In the genomic region with DNA sequence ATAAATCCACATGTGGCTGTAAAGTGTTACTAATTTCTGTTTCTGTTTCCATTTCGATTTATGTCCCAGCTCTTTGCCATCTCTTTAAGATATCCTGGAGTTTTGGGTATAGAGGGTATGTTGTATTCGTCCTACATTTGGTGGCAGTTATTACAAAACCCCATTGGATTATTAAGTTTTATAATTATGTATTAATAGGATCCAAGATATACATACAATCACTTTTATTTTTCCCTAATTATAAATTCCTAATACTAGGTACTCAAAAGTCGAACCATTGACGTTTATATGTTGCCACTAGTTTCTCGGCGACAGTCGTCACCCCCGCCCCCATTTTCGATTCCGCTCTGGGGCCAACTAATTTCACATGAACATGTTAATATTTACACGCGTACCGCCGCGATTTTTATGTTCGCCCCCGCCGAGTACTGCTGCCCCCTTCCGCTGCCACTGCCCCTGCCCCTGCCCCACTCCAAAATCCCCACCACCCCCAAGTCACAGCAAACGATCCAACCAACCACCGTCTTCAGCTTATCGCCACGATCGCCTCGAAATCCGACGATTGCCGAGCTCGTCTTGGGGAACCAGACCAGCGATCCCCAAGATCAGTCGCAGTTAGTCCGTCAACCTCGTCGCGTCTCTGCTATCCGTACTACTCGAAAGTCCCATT, we compare ENCODE assay signal across 1 fruit fly cellular context.
TF ChIP-seq lines count a peak whose summit lies in the region.

TSS of gene Sox100B (plus strand) at position 601 of the 670 bp plus-strand sequence.

TF ChIP-seq in whole organism, embryonic, 481 proteins besides CTCF, POLR2A, EP300 and RAD21 (continued from another document and continues in another):
- TF ChIP-seq luna (GFP tag; optimal IDR thresholded peaks at IDR 0.05; lab: Kevin White, UChicago) (no peak), nom (GFP tag; optimal IDR thresholded peaks at IDR 0.05; lab: Kevin White, UChicago) (no peak), dan (GFP tag; IDR thresholded peaks at IDR 0.05; lab: Robert Waterston, UW) (peak; percentile 74), CG15269 (tag; optimal IDR thresholded peaks at IDR 0.05; lab: Kevin White, UChicago) (peak; percentile 52), trh (GFP tag; optimal IDR thresholded peaks at IDR 0.05; lab: Kevin White, UChicago) (no peak), MESR4 (GFP tag; optimal IDR thresholded peaks at IDR 0.05; lab: Kevin White, UChicago) (no peak), Doc3 (GFP tag; IDR thresholded peaks at IDR 0.05; lab: Robert Waterston, UW; ENCODE audit: partially characterized antibody) (no peak), Hand (GFP tag; optimal IDR thresholded peaks at IDR 0.05; lab: Kevin White, UChicago) (no peak), CG3726 (GFP tag; IDR thresholded peaks at IDR 0.05; lab: Robert Waterston, UW) (no peak), scrt (GFP tag; optimal IDR thresholded peaks at IDR 0.05; lab: Kevin White, UChicago) (peak; percentile 5), CG6654 (GFP tag; optimal IDR thresholded peaks at IDR 0.05; lab: Kevin White, UChicago) (no peak), C15 (GFP tag; IDR thresholded peaks at IDR 0.05; lab: Robert Waterston, UW) (no peak), crc (GFP tag; optimal IDR thresholded peaks at IDR 0.05; lab: Kevin White, UChicago) (no peak), CG10274 (GFP tag; optimal IDR thresholded peaks at IDR 0.05; lab: Kevin White, UChicago) (no peak), CG7271 (tag; optimal IDR thresholded peaks at IDR 0.05; lab: Kevin White, UChicago) (peak; percentile 49), HHEX (GFP tag; optimal IDR thresholded peaks at IDR 0.05; lab: Kevin White, UChicago) (peak; percentile 16), crol (GFP tag; IDR thresholded peaks at IDR 0.05; lab: Robert Waterston, UW) (peak; percentile 76), Eip74EF (GFP tag; optimal IDR thresholded peaks at IDR 0.05; lab: Kevin White, UChicago) (peak in 1 of 2 experiments; percentile 18), CG9817 (tag; optimal IDR thresholded peaks at IDR 0.05; lab: Kevin White, UChicago) (peak; percentile 15), CG6254 (GFP tag; optimal IDR thresholded peaks at IDR 0.05; lab: Kevin White, UChicago) (peak; percentile 56), chif (GFP tag; optimal IDR thresholded peaks at IDR 0.05; lab: Kevin White, UChicago) (peak; percentile 52 to 59), CG1024 (GFP tag; IDR thresholded peaks at IDR 0.05; lab: Robert Waterston, UW) (peak; percentile 60), tgo (GFP tag; IDR thresholded peaks at IDR 0.05; lab: Robert Waterston, UW) (peak; percentile 63; the same call in 2 of the 3 replicates), TFAM (GFP tag; optimal IDR thresholded peaks at IDR 0.05; lab: Kevin White, UChicago) (no peak), Xbp1 (GFP tag; optimal IDR thresholded peaks at IDR 0.05; lab: Kevin White, UChicago) (peak; percentile 45), CG10462 (GFP tag; optimal IDR thresholded peaks at IDR 0.05; lab: Kevin White, UChicago) (peak; percentile 26), CG17385 (GFP tag; optimal IDR thresholded peaks at IDR 0.05; lab: Kevin White, UChicago) (peak; percentile 36), vvl (GFP tag; IDR thresholded peaks at IDR 0.05; lab: Robert Waterston, UW) (peak; percentile 89), lov (optimal IDR thresholded peaks at IDR 0.05; lab: Kevin White, UChicago) (no peak), lov (GFP tag; IDR thresholded peaks at IDR 0.05; lab: Robert Waterston, UW) (peak; percentile 72; the same call in 2 of the 3 replicates), CG12219 (GFP tag; optimal IDR thresholded peaks at IDR 0.05; lab: Kevin White, UChicago) (peak; percentile 30), schlank (tag; optimal IDR thresholded peaks at IDR 0.05; lab: Kevin White, UChicago) (no peak), CG2116 (GFP tag; optimal IDR thresholded peaks at IDR 0.05; lab: Kevin White, UChicago) (peak; percentile 19), CG16863 (GFP tag; optimal IDR thresholded peaks at IDR 0.05; lab: Kevin White, UChicago) (no peak), ac (GFP tag; optimal IDR thresholded peaks at IDR 0.05; lab: Kevin White, UChicago) (peak; percentile 46), H15 (GFP tag; IDR thresholded peaks at IDR 0.05; lab: Robert Waterston, UW) (0 out of 3 replicates have a peak, but pooled peaks have one; percentile 31), CG17912 (GFP tag; optimal IDR thresholded peaks at IDR 0.05; lab: Kevin White, UChicago) (no peak), CG6765 (GFP tag; optimal IDR thresholded peaks at IDR 0.05; lab: Kevin White, UChicago) (no peak), CG11247 (GFP tag; IDR thresholded peaks at IDR 0.05; lab: Robert Waterston, UW) (no peak), Elba2 (GFP tag; optimal IDR thresholded peaks at IDR 0.05; lab: Kevin White, UChicago) (peak; percentile 27), CG2129 (GFP tag; IDR thresholded peaks at IDR 0.05; lab: Robert Waterston, UW; ENCODE audit: partially characterized antibody) (no peak), CG6683 (GFP tag; optimal IDR thresholded peaks at IDR 0.05; lab: Kevin White, UChicago) (no peak), prd (optimal IDR thresholded peaks at IDR 0.05; lab: Kevin White, UChicago) (no peak), prd (GFP tag; IDR thresholded peaks at IDR 0.05; lab: Robert Waterston, UW) (peak; percentile 94), CG15696 (tag; optimal IDR thresholded peaks at IDR 0.05; lab: Kevin White, UChicago) (peak; percentile 96), Antp (GFP tag; optimal IDR thresholded peaks at IDR 0.05; lab: Kevin White, UChicago) (no peak), CG17829 (tag; optimal IDR thresholded peaks at IDR 0.05; lab: Kevin White, UChicago) (peak; percentile 88), Fer3 (tag; optimal IDR thresholded peaks at IDR 0.05; lab: Kevin White, UChicago) (peak; percentile 33), insv (GFP tag; optimal IDR thresholded peaks at IDR 0.05; lab: Kevin White, UChicago) (no peak), CG17186 (GFP tag; optimal IDR thresholded peaks at IDR 0.05; lab: Kevin White, UChicago) (no peak), CG13123 (GFP tag; optimal IDR thresholded peaks at IDR 0.05; lab: Kevin White, UChicago) (no peak), mld (GFP tag; IDR thresholded peaks at IDR 0.05; lab: Robert Waterston, UW; ENCODE audit: partially characterized antibody) (no peak), CG42726 (GFP tag; IDR thresholded peaks at IDR 0.05; lab: Robert Waterston, UW; ENCODE audit: partially characterized antibody) (no peak), Chrac-16 (GFP tag; optimal IDR thresholded peaks at IDR 0.05; lab: Kevin White, UChicago) (peak; percentile 64), zen (tag; optimal IDR thresholded peaks at IDR 0.05; lab: Kevin White, UChicago) (peak; percentile 91), GATAe (GFP tag; conservative IDR thresholded peaks at IDR 0.05; lab: Robert Waterston, UW) (no peak), CG18476 (GFP tag; optimal IDR thresholded peaks at IDR 0.05; lab: Kevin White, UChicago) (no peak), Taf1 (GFP tag; IDR thresholded peaks at IDR 0.05; lab: Robert Waterston, UW) (no peak), Dad (GFP tag; optimal IDR thresholded peaks at IDR 0.05; lab: Kevin White, UChicago) (no peak), abd-A (tag; optimal IDR thresholded peaks at IDR 0.05; lab: Kevin White, UChicago) (no peak), cato (GFP tag; optimal IDR thresholded peaks at IDR 0.05; lab: Kevin White, UChicago; ENCODE audit: borderline replicate concordance) (peak; percentile 29), sug (tag; optimal IDR thresholded peaks at IDR 0.05; lab: Kevin White, UChicago) (peak; percentile 8), pan (optimal IDR thresholded peaks at IDR 0.05; lab: Kevin White, UChicago) (peak in 1 of 2 experiments; percentile 32), pan (GFP tag; optimal IDR thresholded peaks at IDR 0.05 in 1 of 2, IDR thresholded peaks at IDR 0.05 in 1 of 2) (peak; percentile 42 to 71), CG13287 (GFP tag; IDR thresholded peaks at IDR 0.05; lab: Robert Waterston, UW; ENCODE audit: partially characterized antibody) (no peak), CG3281 (GFP tag; optimal IDR thresholded peaks at IDR 0.05; lab: Kevin White, UChicago) (peak; percentile 5), dati (GFP tag; IDR thresholded peaks at IDR 0.05; lab: Robert Waterston, UW) (no peak), dimm (GFP tag; IDR thresholded peaks at IDR 0.05; lab: Robert Waterston, UW) (0 out of 2 replicates have a peak, but pooled peaks have one; percentile 10), CG16815 (GFP tag; optimal IDR thresholded peaks at IDR 0.05; lab: Kevin White, UChicago) (peak; percentile 76), h (optimal IDR thresholded peaks at IDR 0.05; lab: Kevin White, UChicago) (no peak), HLH4C (GFP tag; IDR thresholded peaks at IDR 0.05; lab: Robert Waterston, UW; ENCODE audit: partially characterized antibody) (no peak), CG1602 (GFP tag; optimal IDR thresholded peaks at IDR 0.05; lab: Kevin White, UChicago) (peak; percentile 69), CG12155 (GFP tag; optimal IDR thresholded peaks at IDR 0.05; lab: Kevin White, UChicago) (peak; percentile 37), fd102C (GFP tag; optimal IDR thresholded peaks at IDR 0.05; lab: Kevin White, UChicago) (peak; percentile 40), CG1603 (tag; optimal IDR thresholded peaks at IDR 0.05; lab: Kevin White, UChicago) (peak; percentile 33), CG4282 (GFP tag; optimal IDR thresholded peaks at IDR 0.05; lab: Kevin White, UChicago) (no peak), Hr39 (optimal IDR thresholded peaks at IDR 0.05; lab: Kevin White, UChicago) (no peak), tio (GFP tag; optimal IDR thresholded peaks at IDR 0.05; lab: Kevin White, UChicago) (no peak), amos (GFP tag; IDR thresholded peaks at IDR 0.05; lab: Robert Waterston, UW; ENCODE audit: partially characterized antibody) (no peak), NFAT (GFP tag; IDR thresholded peaks at IDR 0.05; lab: Robert Waterston, UW) (no peak), Vsx1 (GFP tag; optimal IDR thresholded peaks at IDR 0.05; lab: Kevin White, UChicago) (peak; percentile 6), chn (GFP tag; optimal IDR thresholded peaks at IDR 0.05; lab: Kevin White, UChicago) (peak; percentile 6), CG43689 (GFP tag; IDR thresholded peaks at IDR 0.05; lab: Robert Waterston, UW) (no peak), danr (GFP tag; IDR thresholded peaks at IDR 0.05; lab: Robert Waterston, UW) (no peak), CG9215 (GFP tag; IDR thresholded peaks at IDR 0.05; lab: Robert Waterston, UW) (peak; percentile 30; the same call in 1 of the 2 replicates), sd (tag; optimal IDR thresholded peaks at IDR 0.05; lab: Kevin White, UChicago) (no peak), Camta (GFP tag; optimal IDR thresholded peaks at IDR 0.05; lab: Kevin White, UChicago) (peak; percentile 18), CG1832 (GFP tag; optimal IDR thresholded peaks at IDR 0.05; lab: Kevin White, UChicago) (no peak), CG32772 (GFP tag; IDR thresholded peaks at IDR 0.05; lab: Robert Waterston, UW) (peak; percentile 74), NC2β (GFP tag; optimal IDR thresholded peaks at IDR 0.05; lab: Kevin White, UChicago) (no peak), mam (GFP tag; optimal IDR thresholded peaks at IDR 0.05; lab: Kevin White, UChicago) (no peak), PHDP (tag; optimal IDR thresholded peaks at IDR 0.05; lab: Kevin White, UChicago) (peak; percentile 54), CG11723 (GFP tag; optimal IDR thresholded peaks at IDR 0.05; lab: Kevin White, UChicago) (peak; percentile 23), en (GFP tag; optimal IDR thresholded peaks at IDR 0.05; lab: Kevin White, UChicago) (no peak), CG14014 (GFP tag; IDR thresholded peaks at IDR 0.05; lab: Robert Waterston, UW) (no peak), rib (GFP tag; IDR thresholded peaks at IDR 0.05; lab: Robert Waterston, UW) (no peak), maf-S (GFP tag; optimal IDR thresholded peaks at IDR 0.05; lab: Kevin White, UChicago) (no peak), chinmo (GFP tag; IDR thresholded peaks at IDR 0.05; lab: Robert Waterston, UW; ENCODE audit: partially characterized antibody) (no peak), Usf (GFP tag; optimal IDR thresholded peaks at IDR 0.05; lab: Kevin White, UChicago) (peak; percentile 38), CG1647 (GFP tag; optimal IDR thresholded peaks at IDR 0.05; lab: Kevin White, UChicago) (no peak), kah (GFP tag; optimal IDR thresholded peaks at IDR 0.05; lab: Kevin White, UChicago) (no peak), CG3838 (GFP tag; optimal IDR thresholded peaks at IDR 0.05; lab: Kevin White, UChicago) (no peak), CoRest (tag; optimal IDR thresholded peaks at IDR 0.05; lab: Kevin White, UChicago) (peak; percentile 75), BEAF-32 (GFP tag; optimal IDR thresholded peaks at IDR 0.05; lab: Kevin White, UChicago) (no peak), pita (GFP tag; optimal IDR thresholded peaks at IDR 0.05; lab: Kevin White, UChicago) (no peak), Adf1 (GFP tag; IDR thresholded peaks at IDR 0.05; lab: Robert Waterston, UW) (no peak), CG12236 (GFP tag; optimal IDR thresholded peaks at IDR 0.05; lab: Kevin White, UChicago) (no peak), CG12659 (GFP tag; optimal IDR thresholded peaks at IDR 0.05; lab: Kevin White, UChicago) (peak; percentile 33), bcd (GFP tag; optimal IDR thresholded peaks at IDR 0.05; lab: Kevin White, UChicago) (peak; percentile 55), lab (GFP tag; optimal IDR thresholded peaks at IDR 0.05; lab: Kevin White, UChicago) (peak; percentile 15), CG16779 (GFP tag; IDR thresholded peaks at IDR 0.05; lab: Robert Waterston, UW) (no peak), Hey (tag; optimal IDR thresholded peaks at IDR 0.05; lab: Kevin White, UChicago) (no peak), CG11456 (GFP tag; IDR thresholded peaks at IDR 0.05; lab: Robert Waterston, UW) (no peak), wdn (GFP tag; IDR thresholded peaks at IDR 0.05; lab: Robert Waterston, UW) (no peak), CkIIα-i1 (GFP tag; IDR thresholded peaks at IDR 0.05; lab: Robert Waterston, UW) (no peak), exex (tag; optimal IDR thresholded peaks at IDR 0.05; lab: Kevin White, UChicago) (no peak), CG2202 (tag; optimal IDR thresholded peaks at IDR 0.05; lab: Kevin White, UChicago) (peak; percentile 63), CG5180 (GFP tag; optimal IDR thresholded peaks at IDR 0.05; lab: Kevin White, UChicago) (peak; percentile 43), H2.0 (GFP tag; IDR thresholded peaks at IDR 0.05; lab: Robert Waterston, UW) (peak; percentile 18; the same call in 1 of the 2 replicates), Fer1 (GFP tag; optimal IDR thresholded peaks at IDR 0.05; lab: Kevin White, UChicago) (no peak), zfh1 (GFP tag; IDR thresholded peaks at IDR 0.05; lab: Robert Waterston, UW) (peak; percentile 89), sens-2 (GFP tag; IDR thresholded peaks at IDR 0.05; lab: Robert Waterston, UW) (0 out of 2 replicates have a peak, but pooled peaks have one; percentile 51), sna (GFP tag; IDR thresholded peaks at IDR 0.05; lab: Robert Waterston, UW; ENCODE audit: partially characterized antibody) (no peak), Meics (GFP tag; optimal IDR thresholded peaks at IDR 0.05; lab: Kevin White, UChicago) (peak; percentile 14)
